Worm (Caenorhabditis elegans) whole organism, young adult: Measurements from ENCODE around the gene Y82E9BR.20.
A peak's percentile ranks its signal among the peaks of the same experiment; 100 is the strongest.
"Not testable (repeated sequence)": the region's sequence is repeated elsewhere in the genome, so short reads cannot be mapped to it uniquely, and the experiment has no call there.

ENCODE experiments used
- B0019.2 ChIP-seq: fragments of 200-800 bp; sonication (Bioruptor generic); conservative IDR thresholded peaks from 2 replicates; pipeline ENCODE4 v1.3.6; 2022; ENCODE audit warnings: missing genetic modification reagents, missing genetic modification characterization, missing compliant biosample characterization
- B0261.1 ChIP-seq: sonication (generic microtip); optimal IDR thresholded peaks from 2 replicates; lab custom pipeline; 2016; ENCODE audit warnings: mild to moderate bottlenecking, missing genetic modification characterization, moderate library complexity, missing compliant biosample characterization
- F10E7.11 ChIP-seq: sonication (generic microtip); optimal IDR thresholded peaks from 2 replicates; lab custom pipeline; 2017; ENCODE audit warnings: mild to moderate bottlenecking, missing genetic modification characterization, moderate library complexity, missing compliant biosample characterization
- F37B4.10 ChIP-seq: fragments of 200-800 bp; sonication (Bioruptor generic); IDR thresholded peaks from 2 replicates; pipeline ENCODE4 v1.3.6; 2022; ENCODE audit warnings: missing genetic modification characterization, missing compliant biosample characterization
- F52B5.7 ChIP-seq: sonication (generic microtip); optimal IDR thresholded peaks from 2 replicates; lab custom pipeline; 2016; ENCODE audit warnings: mild to moderate bottlenecking, missing genetic modification characterization, missing compliant biosample characterization
- F57A8.1 ChIP-seq: fragments of 200-800 bp; sonication (Bioruptor generic); optimal IDR thresholded peaks from 2 replicates; lab custom pipeline; 2018; ENCODE audit warnings: mild to moderate bottlenecking, missing genetic modification characterization, moderate library complexity, missing compliant biosample characterization
- F57C9.4 ChIP-seq: sonication (generic microtip); optimal IDR thresholded peaks from 2 replicates; lab custom pipeline; 2017; ENCODE audit warnings: mild to moderate bottlenecking, missing genetic modification characterization, missing compliant biosample characterization
- K12H6.12 ChIP-seq: fragments of 200-800 bp; sonication (Bioruptor generic); optimal IDR thresholded peaks from 2 replicates; lab custom pipeline; 2018; ENCODE audit warnings: mild to moderate bottlenecking, missing genetic modification characterization, missing compliant biosample characterization
- T07F8.4 ChIP-seq: sonication (generic microtip); optimal IDR thresholded peaks from 2 replicates; lab custom pipeline; 2016; ENCODE audit warnings: mild to moderate bottlenecking, missing genetic modification characterization, moderate library complexity, missing compliant biosample characterization
- T26A5.8 ChIP-seq: sonication (generic microtip); optimal IDR thresholded peaks from 2 replicates; lab custom pipeline; 2016; ENCODE audit warnings: missing genetic modification characterization, missing compliant biosample characterization
- Y53F4B.3 ChIP-seq: fragments of 200-800 bp; sonication (Bioruptor generic); IDR thresholded peaks from 2 replicates; pipeline ENCODE4 v1.3.6; 2022; ENCODE audit warnings: missing genetic modification reagents, missing genetic modification characterization, missing compliant biosample characterization
- Y95B8A.8 ChIP-seq: fragments of 200-800 bp; sonication (Bioruptor generic); IDR thresholded peaks from 2 replicates; pipeline ENCODE4 v1.3.6; 2022; ENCODE audit warnings: missing genetic modification reagents, missing genetic modification characterization, missing compliant biosample characterization
- akir-1 ChIP-seq: fragments of 200-800 bp; sonication (Bioruptor generic); optimal IDR thresholded peaks from 2 replicates; lab custom pipeline; 2018; ENCODE audit warnings: mild to moderate bottlenecking, missing genetic modification characterization, moderate library complexity, missing compliant biosample characterization
- bed-2 ChIP-seq: fragments of 200-800 bp; sonication (Bioruptor generic); IDR thresholded peaks from 2 replicates; pipeline ENCODE4 v1.3.6; 2022; ENCODE audit warnings: missing genetic modification reagents, missing genetic modification characterization, missing compliant biosample characterization
- cebp-2 ChIP-seq: fragments of 200-800 bp; sonication (Bioruptor generic); IDR thresholded peaks from 2 replicates; pipeline ENCODE4 v1.3.6; 2022; ENCODE audit warnings: missing genetic modification characterization, missing compliant biosample characterization
- ceh-100 ChIP-seq: fragments of 200-800 bp; sonication (Bioruptor generic); IDR thresholded peaks from 2 replicates; pipeline ENCODE4 v1.3.6; 2022; ENCODE audit warnings: missing genetic modification reagents, missing genetic modification characterization, missing compliant biosample characterization
- ceh-40 ChIP-seq: fragments of 200-800 bp; sonication (Bioruptor generic); IDR thresholded peaks from 2 replicates; pipeline ENCODE4 v1.3.6; 2022; ENCODE audit warnings: missing genetic modification characterization, missing compliant biosample characterization
- die-1 ChIP-seq: sonication (generic microtip); optimal IDR thresholded peaks from 2 replicates; lab custom pipeline; 2016; ENCODE audit warnings: missing genotype, mild to moderate bottlenecking, missing genetic modification characterization, missing compliant biosample characterization
- dox-1 ChIP-seq: fragments of 200-800 bp; sonication (Bioruptor generic); IDR thresholded peaks from 2 replicates; pipeline ENCODE4 v1.3.6; 2022; ENCODE audit warnings: missing genetic modification reagents, missing genetic modification characterization, missing compliant biosample characterization
- egl-44 ChIP-seq: fragments of 200-800 bp; sonication (Bioruptor generic); IDR thresholded peaks from 2 replicates; pipeline ENCODE4 v1.3.6; 2022; ENCODE audit warnings: missing genetic modification reagents, missing genetic modification characterization, missing compliant biosample characterization
- gei-17 ChIP-seq: fragments of 200-800 bp; sonication (Bioruptor generic); optimal IDR thresholded peaks from 2 replicates; lab custom pipeline; 2018; ENCODE audit warnings: mild to moderate bottlenecking, missing genetic modification characterization, missing compliant biosample characterization
- him-1 ChIP-seq: sonication (generic microtip); optimal IDR thresholded peaks from 2 replicates; lab custom pipeline; 2016; ENCODE audit warnings: missing genotype, missing genetic modification reagents, missing genetic modification characterization, missing compliant biosample characterization
- hlh-12 ChIP-seq: sonication (generic microtip); optimal IDR thresholded peaks from 2 replicates; lab custom pipeline; 2016; ENCODE audit warnings: missing genetic modification characterization, missing compliant biosample characterization
- let-526 ChIP-seq: fragments of 200-800 bp; sonication (Bioruptor generic); IDR thresholded peaks from 2 replicates; pipeline ENCODE4 v1.3.6; 2022; ENCODE audit warnings: missing genetic modification reagents, missing genetic modification characterization, missing compliant biosample characterization
- lin-26 ChIP-seq: fragments of 200-800 bp; sonication (Bioruptor generic); IDR thresholded peaks from 2 replicates; pipeline ENCODE4 v1.3.6; 2022; ENCODE audit warnings: missing genetic modification reagents, missing genetic modification characterization, missing compliant biosample characterization
- lin-35 ChIP-seq, 3 experiments: fragments of 150-350 bp in 2 of 3; sonication (generic microtip) in 1 of 3; optimal IDR thresholded peaks; 2 replicates each; lab custom pipeline; 2014 to 2018; ENCODE audit warnings: missing biosample characterization in 3 of 3, missing genetic modification characterization in 3 of 3, missing genetic modification reagents in 3 of 3
- lin-54 ChIP-seq: fragments of 200-800 bp; sonication (Bioruptor generic); optimal IDR thresholded peaks from 2 replicates; lab custom pipeline; 2018; ENCODE audit warnings: mild to moderate bottlenecking, missing genetic modification characterization, missing compliant biosample characterization
- lsl-1 ChIP-seq: fragments of 200-800 bp; sonication (Bioruptor generic); optimal IDR thresholded peaks from 2 replicates; lab custom pipeline; 2018; ENCODE audit warnings: mild to moderate bottlenecking, missing genetic modification characterization, moderate library complexity, missing compliant biosample characterization
- nfyb-1 ChIP-seq: fragments of 200-800 bp; sonication (Bioruptor generic); IDR thresholded peaks from 2 replicates; pipeline ENCODE4 v1.3.6; 2022; ENCODE audit warnings: missing genetic modification reagents, missing genetic modification characterization, missing compliant biosample characterization
- nhr-120 ChIP-seq: fragments of 200-800 bp; sonication (Bioruptor generic); IDR thresholded peaks from 2 replicates; pipeline ENCODE4 v1.3.6; 2022; ENCODE audit warnings: missing genetic modification characterization, missing compliant biosample characterization
- nhr-179 ChIP-seq: sonication (generic microtip); optimal IDR thresholded peaks from 2 replicates; lab custom pipeline; 2016; ENCODE audit warnings: mild to moderate bottlenecking, missing genetic modification characterization, missing compliant biosample characterization
- nhr-90 ChIP-seq: sonication (generic microtip); optimal IDR thresholded peaks from 2 replicates; lab custom pipeline; 2016; ENCODE audit warnings: missing genotype, mild to moderate bottlenecking, missing genetic modification characterization, missing compliant biosample characterization
- pha-4 ChIP-seq: fragments of 150-350 bp; sonication (generic microtip); optimal IDR thresholded peaks from 2 replicates; lab custom pipeline; 2014; ENCODE audit warnings: missing biosample characterization, missing genetic modification reagents, missing genetic modification characterization
- rcor-1 ChIP-seq: fragments of 200-800 bp; sonication (Bioruptor generic); IDR thresholded peaks from 2 replicates; pipeline ENCODE4 v1.3.6; 2022; ENCODE audit warnings: missing genetic modification reagents, missing genetic modification characterization, missing compliant biosample characterization
- repo-1 ChIP-seq: sonication (generic microtip); optimal IDR thresholded peaks from 2 replicates; lab custom pipeline; 2017; ENCODE audit warnings: mild to moderate bottlenecking, missing genetic modification characterization, missing compliant biosample characterization
- rpc-1 ChIP-seq, 2 experiments: fragments of 150-350 bp in 1 of 2; sonication (generic microtip) in 1 of 2; optimal IDR thresholded peaks; 2 replicates each; lab custom pipeline; 2014 to 2018; ENCODE audit warnings: missing biosample characterization in 1 of 2, missing genetic modification characterization in 1 of 2, missing genetic modification reagents in 1 of 2, missing genotype in 1 of 2
- snpc-1.1 ChIP-seq: sonication (generic microtip); optimal IDR thresholded peaks from 2 replicates; lab custom pipeline; 2017; ENCODE audit warnings: missing genetic modification characterization, mild to moderate bottlenecking, missing compliant biosample characterization, antibody characterized with exemption, moderate library complexity, missing genotype, missing genetic modification reagents; ENCODE audit not compliant: insufficient read depth
- tbp1 ChIP-seq: fragments of 200-800 bp; sonication (Bioruptor generic); optimal IDR thresholded peaks from 2 replicates; lab custom pipeline; 2018; ENCODE audit warnings: mild to moderate bottlenecking, missing genetic modification characterization, missing compliant biosample characterization
- tlf-1 ChIP-seq: fragments of 200-800 bp; sonication (Bioruptor generic); optimal IDR thresholded peaks from 2 replicates; lab custom pipeline; 2018; ENCODE audit warnings: mild to moderate bottlenecking, missing genetic modification characterization, missing compliant biosample characterization
- ztf-3 ChIP-seq: fragments of 200-800 bp; sonication (Bioruptor generic); optimal IDR thresholded peaks from 2 replicates; lab custom pipeline; 2018; ENCODE audit warnings: mild to moderate bottlenecking, missing genetic modification characterization, missing compliant biosample characterization

The Y82E9BR.20 gene

DNA sequence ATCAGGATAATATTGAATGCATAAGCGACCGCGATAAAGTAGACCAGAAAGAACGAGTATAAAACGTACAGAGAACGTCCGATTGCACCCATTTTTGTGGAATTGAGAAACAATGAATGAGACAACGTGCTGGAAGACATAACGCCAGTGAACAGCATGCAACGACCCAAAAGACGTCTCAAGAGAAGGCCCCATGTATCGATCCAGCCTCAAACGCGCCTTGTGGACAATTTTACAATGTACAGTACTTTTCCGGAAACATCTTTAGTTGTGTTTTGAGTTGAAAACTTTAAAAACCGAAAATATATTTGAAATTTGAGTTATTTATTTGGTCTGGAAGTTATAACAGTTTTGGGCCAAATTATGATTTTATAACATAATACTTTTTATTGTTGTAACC lies 23.5 kb upstream of the Y82E9BR.20 start, which contains the start of gene Y82E9BL.3:
TSS of gene Y82E9BL.3 (minus strand) at position 101 of the 400 bp plus-strand sequence.
- TF ChIP-seq lsl-1 (GFP tag; lab: Kevin White, UChicago) (no peak), nhr-120 (GFP tag; lab: Robert Waterston, UW) (no peak), rcor-1 (GFP tag; lab: Robert Waterston, UW) (no peak)

DNA sequence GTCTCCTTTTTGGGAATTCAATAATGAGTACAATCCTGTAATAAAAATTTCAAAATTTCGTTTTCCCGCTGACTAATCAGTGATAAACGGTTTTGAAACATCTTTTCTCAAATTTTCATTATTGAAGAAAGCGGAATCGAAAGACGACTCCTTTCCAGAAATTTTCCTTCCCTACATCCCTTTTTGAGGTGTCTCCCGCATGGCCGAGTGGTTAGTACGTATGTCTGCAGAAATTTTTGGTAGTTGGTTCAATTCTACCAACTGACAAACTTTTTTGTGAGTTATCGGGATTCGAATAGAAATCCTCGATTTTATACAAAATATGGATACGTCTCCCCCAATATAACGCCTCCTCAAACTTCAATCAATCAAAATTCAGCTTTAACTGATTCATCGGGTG lies 19.7 kb upstream of the Y82E9BR.20 start:
- TF ChIP-seq nfyb-1 (GFP tag; lab: Robert Waterston, UW) (0 out of 2 replicates have a peak, but pooled peaks have one; percentile 36), rpc-1 (optimal IDR thresholded peaks at IDR 0.05; lab: Kevin White, UChicago) (peak; percentile 49), rpc-1 (tag; optimal IDR thresholded peaks at IDR 0.05; lab: Kevin White, UChicago) (peak; percentile 72), B0261.1 (tag; lab: Kevin White, UChicago) (peak; percentile 68), tbp1 (GFP tag; lab: Kevin White, UChicago) (peak; percentile 85), pha-4 (tag; lab: Kevin White, UChicago) (no peak), Y53F4B.3 (no peak), lin-26 (GFP tag; lab: Robert Waterston, UW) (peak; percentile 64; the same call in 1 of the 2 replicates), him-1 (tag; lab: Kevin White, UChicago) (peak; percentile 33), snpc-1.1 (tag; lab: Kevin White, UChicago) (peak; percentile 25), die-1 (tag; lab: Kevin White, UChicago) (peak; percentile 25)
- TF ChIP-seq, all 124 proteins: peak for 8

ce11 chrIII:1355320-1355719 lies 18.9 kb upstream of the Y82E9BR.20 start, which contains the start of gene Y82E9BL.1:
TSS of gene Y82E9BL.1 (minus strand) at chrIII:1355420.
- TF ChIP-seq F57A8.1 (GFP tag; lab: Kevin White, UChicago) (no peak), nhr-90 (tag; lab: Kevin White, UChicago) (no peak), ceh-100 (GFP tag; lab: Robert Waterston, UW) (no peak), F37B4.10 (no peak), let-526 (GFP tag; lab: Robert Waterston, UW) (no peak), bed-2 (no peak), B0019.2 (GFP tag; lab: Robert Waterston, UW) (no peak), akir-1 (GFP tag; lab: Kevin White, UChicago) (no peak)

DNA sequence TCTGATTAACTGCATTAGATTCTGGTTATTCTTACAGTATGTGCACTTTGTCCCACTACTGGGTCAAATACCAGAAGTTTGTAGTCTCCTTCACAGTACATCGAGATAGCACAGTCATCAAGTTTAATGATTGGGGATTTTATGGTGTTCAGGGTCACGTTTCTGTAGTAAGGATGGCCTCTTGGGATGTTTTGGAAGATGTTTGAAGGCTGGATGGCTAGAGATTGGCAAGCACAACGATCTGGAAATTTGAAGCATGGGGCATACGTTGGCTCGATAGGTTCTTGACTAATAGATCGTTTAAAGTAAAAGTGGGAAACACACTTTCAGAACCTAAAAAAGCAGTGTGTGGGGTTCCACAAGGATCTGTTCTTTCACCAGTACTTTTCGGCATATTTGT lies 16.2 kb upstream of the Y82E9BR.20 start, which contains the start of gene Y82E9BR.8:
TSS of gene Y82E9BR.8 (minus strand) at position 101 of the 400 bp plus-strand sequence.
- not testable (repeated sequence) for TF ChIP-seq egl-44 (GFP tag; lab: Robert Waterston, UW); ceh-40; cebp-2 (GFP tag; lab: Robert Waterston, UW)

DNA sequence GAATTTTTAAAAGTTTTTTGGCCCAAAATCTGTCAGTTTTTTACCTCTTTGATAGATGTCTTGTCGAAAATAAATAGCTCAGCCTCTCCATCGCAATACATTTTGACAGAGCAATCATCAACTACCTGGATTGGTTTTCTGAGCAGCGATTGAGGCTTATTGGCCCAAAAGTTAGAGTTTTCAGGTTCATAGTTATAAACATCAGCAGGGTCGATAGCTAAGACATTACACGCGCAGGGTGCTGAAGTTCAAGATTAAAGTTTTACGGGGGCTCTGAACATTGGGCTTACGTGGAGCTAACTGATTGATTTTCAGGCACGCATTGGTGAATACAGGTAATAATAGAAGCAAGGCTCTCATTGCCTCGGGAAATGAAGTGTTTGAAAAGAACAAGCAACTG lies 14.5 kb upstream of the Y82E9BR.20 start, which contains the start of gene Y82E9BR.9:
TSS of gene Y82E9BR.9 (minus strand) at position 101 of the 400 bp plus-strand sequence.
- no peak for TF ChIP-seq ceh-40
- TF ChIP-seq, all 124 proteins: peak for 0

DNA sequence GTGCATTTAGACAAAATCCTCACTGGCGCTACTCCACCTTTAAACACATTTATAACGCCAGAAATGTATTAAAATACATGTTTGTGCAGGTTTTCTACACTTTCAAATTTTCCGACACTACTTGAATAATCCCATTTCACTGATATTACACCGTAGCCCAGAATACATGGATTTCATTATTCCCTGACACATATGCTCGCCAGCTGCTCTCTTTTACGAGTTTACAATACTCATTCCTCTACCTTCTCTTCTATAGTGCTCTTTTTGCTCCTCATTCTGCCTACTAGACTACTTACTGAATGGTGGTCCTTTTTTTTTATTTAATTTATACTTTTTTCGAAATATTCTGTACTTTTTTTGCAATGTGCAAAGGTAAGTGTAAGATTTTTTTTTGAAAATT lies 1.6 kb upstream of the Y82E9BR.20 start:
- TF ChIP-seq T07F8.4 (tag; lab: Kevin White, UChicago) (no peak), F52B5.7 (tag; lab: Kevin White, UChicago) (no peak), repo-1 (tag; lab: Kevin White, UChicago) (no peak), K12H6.12 (no peak), F57A8.1 (GFP tag; lab: Kevin White, UChicago) (no peak), hlh-12 (tag; lab: Kevin White, UChicago) (no peak), ztf-3 (no peak), B0261.1 (tag; lab: Kevin White, UChicago) (no peak), gei-17 (no peak), nhr-179 (tag; lab: Kevin White, UChicago) (no peak), tlf-1 (no peak), T26A5.8 (tag; lab: Kevin White, UChicago) (no peak), Y95B8A.8 (GFP tag; lab: Robert Waterston, UW) (no peak), F10E7.11 (tag; lab: Kevin White, UChicago) (no peak), F57C9.4 (tag; lab: Kevin White, UChicago) (no peak), lin-54 (no peak), dox-1 (GFP tag; lab: Robert Waterston, UW) (no peak), lin-35 (GFP tag; optimal IDR thresholded peaks at IDR 0.05; lab: Kevin White, UChicago) (no peak)
